Fruit fly (Drosophila melanogaster) whole organism, embryonic: ENCODE data around the gene dUTPase.

ENCODE experiments used
- Bgb ChIP-seq: fragments of 200-800 bp; sonication (Bioruptor generic); IDR thresholded peaks from 2 replicates; pipeline ENCODE4 v1.3.6; 2022; ENCODE audit warnings: missing biosample characterization, missing genetic modification characterization; ENCODE audit not compliant: partially characterized antibody
- CG10654 ChIP-seq: fragments of 200-800 bp; sonication (Bioruptor generic); optimal IDR thresholded peaks from 2 replicates; lab custom pipeline; 2016; ENCODE audit warnings: missing biosample characterization, missing genetic modification characterization
- CG10959 ChIP-seq: fragments of 200-800 bp; sonication (Bioruptor generic); IDR thresholded peaks from 2 replicates; pipeline ENCODE4 v1.3.6; 2022; ENCODE audit warnings: missing biosample characterization, missing genetic modification characterization
- CG11696 ChIP-seq: fragments of 200-800 bp; sonication (Bioruptor generic); IDR thresholded peaks from 2 replicates; pipeline ENCODE4 v1.3.6; 2022; ENCODE audit warnings: missing biosample characterization, missing genetic modification characterization
- CG13123 ChIP-seq: fragments of 200-800 bp; sonication (Bioruptor generic); optimal IDR thresholded peaks from 2 replicates; lab custom pipeline; 2016; ENCODE audit warnings: missing biosample characterization, missing genetic modification characterization
- CG13624 ChIP-seq: fragments of 200-800 bp; sonication (Bioruptor generic); optimal IDR thresholded peaks from 2 replicates; lab custom pipeline; 2016; ENCODE audit warnings: missing biosample characterization, missing genetic modification characterization
- CG14441 ChIP-seq: fragments of 200-800 bp; sonication (Bioruptor generic); IDR thresholded peaks from 2 replicates; pipeline ENCODE4 v1.3.6; 2022; ENCODE audit warnings: missing biosample characterization, missing genetic modification characterization
- CG16813 ChIP-seq: fragments of 200-800 bp; sonication (Bioruptor generic); IDR thresholded peaks from 3 replicates; pipeline ENCODE4 v1.3.6; 2022; ENCODE audit warnings: missing biosample characterization, missing genetic modification characterization; ENCODE audit not compliant: partially characterized antibody
- CG18476 ChIP-seq: fragments of 200-800 bp; sonication (Bioruptor generic); optimal IDR thresholded peaks from 2 replicates; lab custom pipeline; 2016; ENCODE audit warnings: missing biosample characterization, mild to moderate bottlenecking, missing genetic modification characterization
- CG2120 ChIP-seq: fragments of 200-800 bp; sonication (Bioruptor generic); optimal IDR thresholded peaks from 3 replicates; lab custom pipeline; 2016; ENCODE audit warnings: missing biosample characterization, missing genetic modification characterization
- CG2678 ChIP-seq: fragments of 200-800 bp; sonication (Bioruptor generic); optimal IDR thresholded peaks from 3 replicates; lab custom pipeline; 2019; ENCODE audit warnings: missing biosample characterization, mild to moderate bottlenecking, missing genetic modification characterization, moderate library complexity
- CG2712 ChIP-seq: fragments of 200-800 bp; optimal IDR thresholded peaks from 3 replicates; lab custom pipeline; 2019; ENCODE audit warnings: missing biosample characterization, mild to moderate bottlenecking, missing genetic modification characterization, moderate library complexity
- CG2875 ChIP-seq: fragments of 200-800 bp; sonication (Bioruptor generic); optimal IDR thresholded peaks from 2 replicates; lab custom pipeline; 2017; ENCODE audit warnings: missing biosample characterization, mild to moderate bottlenecking, missing genetic modification characterization, missing genetic modification reagents
- CG31441 ChIP-seq: fragments of 200-800 bp; sonication (Bioruptor generic); IDR thresholded peaks from 2 replicates; pipeline ENCODE4 v1.3.6; 2022; ENCODE audit warnings: missing biosample characterization, missing genetic modification characterization
- CG33213 ChIP-seq: fragments of 200-800 bp; sonication (Bioruptor generic); optimal IDR thresholded peaks from 3 replicates; lab custom pipeline; 2016; ENCODE audit warnings: missing biosample characterization, missing genetic modification characterization
- CG3407 ChIP-seq: fragments of 200-800 bp; sonication (Bioruptor generic); optimal IDR thresholded peaks from 2 replicates; lab custom pipeline; 2018; ENCODE audit warnings: missing biosample characterization, mild to moderate bottlenecking, missing genetic modification characterization
- CG34376 ChIP-seq: fragments of 200-800 bp; sonication (Bioruptor generic); optimal IDR thresholded peaks from 2 replicates; lab custom pipeline; 2018; ENCODE audit warnings: missing biosample characterization, mild to moderate bottlenecking, missing genetic modification characterization
- CG3726 ChIP-seq: fragments of 200-800 bp; sonication (Bioruptor generic); IDR thresholded peaks from 3 replicates; pipeline ENCODE4, ENCODE4 v1.3.6; 2022; ENCODE audit warnings: missing biosample characterization, missing genetic modification characterization
- CG3838 ChIP-seq: fragments of 200-800 bp; sonication (Bioruptor generic); optimal IDR thresholded peaks from 3 replicates; lab custom pipeline; 2016; ENCODE audit warnings: missing biosample characterization, missing genetic modification characterization
- CG6791 ChIP-seq: fragments of 200-800 bp; sonication (Bioruptor generic); IDR thresholded peaks from 3 replicates; pipeline ENCODE4 v1.3.6; 2022; ENCODE audit warnings: missing biosample characterization, missing genetic modification characterization; ENCODE audit not compliant: partially characterized antibody
- CG6813 ChIP-seq: fragments of 200-800 bp; sonication (Bioruptor generic); optimal IDR thresholded peaks from 2 replicates; lab custom pipeline; 2017; ENCODE audit warnings: missing biosample characterization, missing genetic modification characterization, mild to moderate bottlenecking, moderate library complexity, missing genetic modification reagents
- CG7357 ChIP-seq: fragments of 200-800 bp; sonication (Bioruptor generic); IDR thresholded peaks from 3 replicates; pipeline ENCODE4 v1.3.6; 2022; ENCODE audit warnings: missing biosample characterization, missing genetic modification characterization
- Deaf1 ChIP-seq: fragments of 200-800 bp; optimal IDR thresholded peaks from 3 replicates; lab custom pipeline; 2019; ENCODE audit warnings: missing biosample characterization, mild to moderate bottlenecking, missing genetic modification characterization, moderate library complexity
- E2f2 ChIP-seq: fragments of 200-800 bp; sonication (Bioruptor generic); IDR thresholded peaks from 2 replicates; pipeline ENCODE4 v1.3.6; 2022; ENCODE audit warnings: missing biosample characterization, missing genetic modification characterization
- ERR ChIP-seq: fragments of 200-800 bp; sonication (Bioruptor generic); optimal IDR thresholded peaks from 2 replicates; lab custom pipeline; 2016; ENCODE audit warnings: missing biosample characterization, missing genetic modification characterization
- Hmx ChIP-seq: fragments of 200-800 bp; sonication (Bioruptor generic); optimal IDR thresholded peaks from 2 replicates; lab custom pipeline; 2016; ENCODE audit warnings: missing biosample characterization, missing genetic modification characterization
- Hr51 ChIP-seq, 2 experiments: fragments of 200-800 bp; sonication (Bioruptor generic); optimal IDR thresholded peaks; 2 replicates in 1 of 2; 3 replicates in 1 of 2; lab custom pipeline; 2016 to 2018; ENCODE audit warnings: missing biosample characterization in 2 of 2, missing genetic modification characterization in 2 of 2, mild to moderate bottlenecking in 1 of 2, moderate library complexity in 1 of 2
- Med ChIP-seq: fragments of 200-800 bp; sonication (Bioruptor generic); peaks from one replicate; lab custom pipeline; 2016; ENCODE audit warnings: missing biosample characterization, missing genetic modification characterization, mild to moderate bottlenecking, inconsistent platforms, moderate library complexity
- Oaz ChIP-seq: fragments of 200-800 bp; sonication (Bioruptor generic); IDR thresholded peaks from 2 replicates; pipeline ENCODE4 v1.3.6; 2022; ENCODE audit warnings: missing biosample characterization, missing genetic modification characterization
- Ptx1 ChIP-seq: fragments of 200-800 bp; sonication (Bioruptor generic); IDR thresholded peaks from 2 replicates; pipeline ENCODE4 v1.3.6; 2022; ENCODE audit warnings: missing biosample characterization, missing genetic modification characterization
- Spps ChIP-seq: fragments of 200-800 bp; sonication (Bioruptor generic); optimal IDR thresholded peaks from 2 replicates; lab custom pipeline; 2018; ENCODE audit warnings: missing biosample characterization, mild to moderate bottlenecking, missing genetic modification characterization
- bab2 ChIP-seq: fragments of 200-800 bp; sonication (Bioruptor generic); optimal IDR thresholded peaks from 2 replicates; lab custom pipeline; 2016; ENCODE audit warnings: missing biosample characterization, missing genetic modification characterization
- bsh ChIP-seq, 2 experiments: fragments of 200-800 bp; sonication (Bioruptor generic); optimal IDR thresholded peaks; 2 replicates each; lab custom pipeline; 2017 to 2018; ENCODE audit warnings: mild to moderate bottlenecking in 2 of 2, missing biosample characterization in 2 of 2, missing genetic modification characterization in 2 of 2, moderate library complexity in 1 of 2
- ci ChIP-seq: fragments of 200-800 bp; sonication (Bioruptor generic); IDR thresholded peaks from 3 replicates; pipeline ENCODE4 v1.3.6; 2022; ENCODE audit warnings: missing biosample characterization, missing genetic modification characterization
- croc ChIP-seq: fragments of 200-800 bp; sonication (Bioruptor generic); conservative IDR thresholded peaks from 3 replicates; pipeline ENCODE4 v1.3.6; 2022; ENCODE audit warnings: missing biosample characterization, missing genetic modification characterization
- ewg ChIP-seq: fragments of 200-800 bp; sonication (Bioruptor generic); optimal IDR thresholded peaks from 3 replicates; lab custom pipeline; 2017; ENCODE audit warnings: mild to moderate bottlenecking, missing biosample characterization, missing genetic modification reagents, missing genetic modification characterization
- fd96Cb ChIP-seq: fragments of 200-800 bp; sonication (Bioruptor generic); optimal IDR thresholded peaks from 2 replicates; lab custom pipeline; 2018; ENCODE audit warnings: missing biosample characterization, mild to moderate bottlenecking, missing genetic modification characterization, moderate library complexity
- gem ChIP-seq: fragments of 200-800 bp; sonication (Bioruptor generic); optimal IDR thresholded peaks from 2 replicates; lab custom pipeline; 2019; ENCODE audit warnings: missing biosample characterization, mild to moderate bottlenecking, missing genetic modification characterization, moderate library complexity
- ind ChIP-seq: fragments of 200-800 bp; sonication (Bioruptor generic); optimal IDR thresholded peaks from 3 replicates; lab custom pipeline; 2016; ENCODE audit warnings: missing biosample characterization, missing genetic modification characterization
- ken ChIP-seq: fragments of 200-800 bp; sonication (Bioruptor generic); IDR thresholded peaks from 3 replicates; pipeline ENCODE4 v1.3.6; 2022; ENCODE audit warnings: missing biosample characterization, missing genetic modification characterization
- nerfin-2 ChIP-seq: fragments of 200-800 bp; sonication (Bioruptor generic); IDR thresholded peaks from 2 replicates; pipeline ENCODE4 v1.3.6; 2022; ENCODE audit warnings: missing biosample characterization, missing genetic modification characterization; ENCODE audit not compliant: partially characterized antibody
- onecut ChIP-seq: fragments of 200-800 bp; sonication (Bioruptor generic); IDR thresholded peaks from 2 replicates; pipeline ENCODE4 v1.3.6; 2022; ENCODE audit warnings: missing biosample characterization, missing genetic modification characterization
- pan ChIP-seq, 4 experiments: fragments of >200 bp in 3 of 4; fragments of 200-800 bp in 1 of 4; sonication (Bioruptor generic) in 1 of 4; optimal IDR thresholded peaks in 3 of 4; IDR thresholded peaks in 1 of 4; 2 replicates each; pipeline versions ENCODE4 v1.3.6 to Lab custom; 2017 to 2022; ENCODE audit warnings: missing biosample characterization in 2 of 4, missing genetic modification characterization in 2 of 4, mixed read lengths in 1 of 4
- pnt ChIP-seq: fragments of 200-800 bp; sonication (Bioruptor generic); optimal IDR thresholded peaks from 3 replicates; lab custom pipeline; 2016; ENCODE audit warnings: missing biosample characterization, missing genetic modification characterization
- ranshi ChIP-seq: fragments of 200-800 bp; sonication (Bioruptor generic); IDR thresholded peaks from 2 replicates; pipeline ENCODE4 v1.3.6; 2022; ENCODE audit warnings: missing biosample characterization, missing genetic modification characterization
- sc ChIP-seq, 3 experiments: fragments of >200 bp in 2 of 3; fragments of 200-800 bp in 1 of 3; sonication (Bioruptor generic) in 1 of 3; optimal IDR thresholded peaks; 2 replicates in 2 of 3; 3 replicates in 1 of 3; lab custom pipeline; 2017; ENCODE audit warnings: mild to moderate bottlenecking in 1 of 3, missing biosample characterization in 1 of 3, missing genetic modification characterization in 1 of 3, missing genetic modification reagents in 1 of 3
- sens ChIP-seq: fragments of 200-800 bp; sonication (Bioruptor generic); peaks from one replicate; lab custom pipeline; 2016; ENCODE audit warnings: missing biosample characterization, missing genetic modification characterization
- tx ChIP-seq: fragments of 200-800 bp; sonication (Bioruptor generic); optimal IDR thresholded peaks from 2 replicates; lab custom pipeline; 2016; ENCODE audit warnings: missing biosample characterization, missing genetic modification characterization
- vvl ChIP-seq: fragments of 200-800 bp; sonication (Bioruptor generic); IDR thresholded peaks from 2 replicates; pipeline ENCODE4 v1.3.6; 2022; ENCODE audit warnings: missing biosample characterization, missing genetic modification characterization
- zen ChIP-seq: fragments of 200-800 bp; sonication (Bioruptor generic); optimal IDR thresholded peaks from 3 replicates; lab custom pipeline; 2018; ENCODE audit warnings: missing biosample characterization, mild to moderate bottlenecking, missing genetic modification characterization, moderate library complexity

Gene dUTPase

dm6 chr2L:10964493-10964892 is 46.6 kb upstream of the dUTPase start (continued):
- TF ChIP-seq CG11696 (GFP tag; lab: Robert Waterston, UW) (no peak), CG7357 (GFP tag; lab: Robert Waterston, UW) (no peak), Spps (tag; lab: Kevin White, UChicago) (no peak), CG31441 (GFP tag; lab: Robert Waterston, UW) (0 out of 2 replicates have a peak, but pooled peaks have one; percentile 28), pan (optimal IDR thresholded peaks at IDR 0.05; lab: Kevin White, UChicago) (no peak), pan (GFP tag; optimal IDR thresholded peaks at IDR 0.05 in 1 of 2, IDR thresholded peaks at IDR 0.05 in 1 of 2) (no peak), onecut (0 out of 2 replicates have a peak, but pooled peaks have one; percentile 18), ind (GFP tag; lab: Kevin White, UChicago) (no peak), ci (GFP tag; lab: Robert Waterston, UW) (peak; percentile 42; the same call in 1 of the 3 replicates), CG33213 (GFP tag; lab: Kevin White, UChicago) (peak; percentile 38), E2f2 (GFP tag; lab: Robert Waterston, UW) (no peak; the same call in 1 of the 2 replicates), CG34376 (no peak), ranshi (GFP tag; lab: Robert Waterston, UW) (no peak), fd96Cb (tag; lab: Kevin White, UChicago) (no peak), CG13624 (GFP tag; lab: Kevin White, UChicago) (no peak), gem (tag; lab: Kevin White, UChicago) (peak; percentile 33), zen (peak; percentile 59), bab2 (no peak), CG3726 (GFP tag; lab: Robert Waterston, UW) (no peak), CG6791 (GFP tag; lab: Robert Waterston, UW) (peak; percentile 58; the same call in 2 of the 3 replicates), CG3838 (no peak), CG2712 (tag; lab: Kevin White, UChicago) (peak; percentile 61), CG2678 (tag; lab: Kevin White, UChicago) (no peak), Hr51 (GFP tag; optimal IDR thresholded peaks at IDR 0.05; lab: Kevin White, UChicago) (no peak), bsh (GFP tag; optimal IDR thresholded peaks at IDR 0.05; lab: Kevin White, UChicago) (no peak), Bgb (no peak), ken (GFP tag; lab: Robert Waterston, UW) (no peak), vvl (no peak), nerfin-2 (GFP tag; lab: Robert Waterston, UW) (no peak), CG3407 (GFP tag; lab: Kevin White, UChicago) (no peak), CG13123 (no peak), CG2120 (GFP tag; lab: Kevin White, UChicago) (no peak), croc (GFP tag; lab: Robert Waterston, UW) (no peak), CG10654 (no peak), CG14441 (GFP tag; lab: Robert Waterston, UW) (no peak), Hmx (GFP tag; lab: Kevin White, UChicago) (no peak), sens (peak; percentile 80), CG18476 (no peak), CG16813 (GFP tag; lab: Robert Waterston, UW) (no peak), CG10959 (GFP tag; lab: Robert Waterston, UW) (no peak), Med (GFP tag; lab: Kevin White, UChicago) (peak; percentile 57), Deaf1 (tag; lab: Kevin White, UChicago) (no peak), ERR (GFP tag; lab: Kevin White, UChicago) (no peak), ewg (GFP tag; lab: Kevin White, UChicago) (no peak), CG2875 (GFP tag; lab: Kevin White, UChicago) (no peak), sc (optimal IDR thresholded peaks at IDR 0.05; lab: Kevin White, UChicago) (no peak), sc (GFP tag; optimal IDR thresholded peaks at IDR 0.05; lab: Kevin White, UChicago) (no peak), Oaz (GFP tag; lab: Robert Waterston, UW) (no peak), pnt (GFP tag; lab: Kevin White, UChicago) (no peak), tx (GFP tag; lab: Kevin White, UChicago) (no peak), Ptx1 (GFP tag; lab: Robert Waterston, UW) (no peak), CG6813 (no peak)
